Worm (Caenorhabditis elegans): ENCODE measurements around the gene T20G5.12.

Gene T20G5.12

DNA sequence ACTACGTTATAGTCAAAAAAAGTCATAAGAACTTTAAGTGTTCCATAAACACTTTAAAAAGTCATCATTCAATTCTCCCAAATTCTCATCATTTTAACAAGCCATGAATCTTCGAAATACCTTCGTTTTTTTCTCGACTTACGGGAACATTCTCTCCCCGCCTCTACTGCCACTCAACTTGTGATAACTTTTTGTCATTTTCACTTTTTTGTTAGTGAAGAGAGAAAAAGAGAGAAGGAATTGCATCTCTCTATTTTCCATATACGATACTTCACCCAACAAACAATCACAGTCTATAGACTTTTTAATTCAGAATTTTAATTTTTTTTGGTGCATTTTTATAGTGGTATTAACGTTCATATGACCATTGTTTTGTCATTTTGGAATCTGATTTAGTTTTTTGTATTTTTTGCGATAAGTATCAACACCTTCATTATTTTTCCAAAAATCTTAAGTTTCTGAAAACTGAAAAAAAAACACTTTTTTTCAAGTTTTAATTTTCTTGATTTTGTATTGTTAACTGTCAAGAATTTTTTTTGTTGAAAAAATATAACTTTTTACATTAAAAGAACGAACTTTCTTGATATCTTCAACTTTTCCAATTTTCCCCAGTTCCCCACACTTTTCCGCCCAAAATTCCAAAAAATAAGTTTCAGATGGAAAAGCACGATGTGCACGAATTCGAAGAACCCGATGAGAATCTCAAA lies 37.2 kb downstream of the T20G5.12 start, which contains the start of gene Y70G10A.3:
Gene Y70G10A.3, plus strand, starts transcription at position 657 of the 707 bp plus-strand sequence.
- TF ChIP-seq pha-2 (tag; optimal IDR thresholded peaks at IDR 0.05) (no peak), fkh-10 (GFP tag; optimal IDR thresholded peaks at IDR 0.05) (no peak), fax-1 (tag; optimal IDR thresholded peaks at IDR 0.05) (no peak), C08G9.2 (tag; optimal IDR thresholded peaks at IDR 0.05) (no peak), pros-1 (tag; optimal IDR thresholded peaks at IDR 0.05) (no peak), dmd-4 (tag; optimal IDR thresholded peaks at IDR 0.05; ENCODE audit: borderline replicate concordance) (no peak), dve-1 (tag; optimal IDR thresholded peaks at IDR 0.05) (no peak)

DNA sequence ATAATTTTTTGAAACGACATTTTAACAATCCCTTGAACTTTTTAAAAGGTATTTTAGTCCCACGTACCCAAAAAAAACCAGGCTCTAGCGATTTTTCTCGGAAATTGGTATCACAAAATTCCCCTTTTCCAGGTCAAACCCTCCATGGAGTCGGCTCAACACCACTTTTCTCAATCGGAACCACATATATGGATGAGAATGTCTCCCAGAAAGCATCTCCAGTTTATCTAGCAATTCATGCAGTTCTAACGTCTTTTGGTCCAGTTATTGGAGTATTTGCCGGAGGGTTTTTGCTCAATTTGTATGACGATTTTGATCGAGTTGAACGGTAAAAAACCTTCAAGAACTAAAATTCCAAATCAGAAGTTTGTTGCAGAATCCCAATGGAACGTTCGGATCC lies 38.7 kb downstream of the T20G5.12 start:
- TF ChIP-seq elt-4 (tag; optimal IDR thresholded peaks at IDR 0.05) (no peak), elt-2 (tag; optimal IDR thresholded peaks at IDR 0.05) (no peak), pax-1 (tag; optimal IDR thresholded peaks at IDR 0.05) (no peak), unc-3 (GFP tag; conservative IDR thresholded peaks at IDR 0.05) (no peak), unc-3 (tag; optimal IDR thresholded peaks at IDR 0.05) (no peak), tbx-2 (tag; optimal IDR thresholded peaks at IDR 0.05) (no peak), zip-5 (tag; optimal IDR thresholded peaks at IDR 0.05) (no peak), ceh-30 (tag; optimal IDR thresholded peaks at IDR 0.05) (no peak), fkh-6 (tag; optimal IDR thresholded peaks at IDR 0.05) (no peak)

DNA sequence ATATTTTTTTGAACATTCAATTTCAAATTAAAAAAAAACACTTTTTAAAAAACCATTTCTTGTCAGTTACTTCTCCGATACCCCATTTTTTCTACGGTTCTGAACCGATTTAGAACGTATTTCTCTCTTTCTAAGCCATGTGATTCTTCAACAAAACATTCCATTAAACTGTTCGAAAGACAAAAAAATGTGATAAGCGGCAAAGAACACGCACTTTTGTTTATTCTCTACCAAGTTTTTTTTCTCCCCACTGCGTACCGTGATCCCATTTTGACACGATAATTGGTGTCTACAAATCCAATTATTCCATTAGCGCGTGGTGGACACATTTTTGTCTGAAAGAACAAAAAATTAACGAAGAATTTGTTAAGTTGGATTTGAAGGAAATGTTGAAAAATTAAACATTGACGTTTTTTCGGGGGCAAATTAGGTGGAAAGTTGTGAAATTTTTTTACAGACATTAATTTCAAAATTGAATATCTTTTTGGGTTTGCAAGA lies 40.0 kb downstream of the T20G5.12 start:
- TF ChIP-seq tbx-2 (tag; optimal IDR thresholded peaks at IDR 0.05) (no peak), hlh-30 (tag; optimal IDR thresholded peaks at IDR 0.05; ENCODE audit: insufficient read depth) (no peak), K09A11.1 (tag; optimal IDR thresholded peaks at IDR 0.05; ENCODE audit: insufficient read depth) (no peak), rnt-1 (tag; optimal IDR thresholded peaks at IDR 0.05) (no peak), pax-1 (tag; optimal IDR thresholded peaks at IDR 0.05) (no peak), unc-42 (tag; optimal IDR thresholded peaks at IDR 0.05) (no peak), pat-9 (tag; optimal IDR thresholded peaks at IDR 0.05) (no peak), ttx-3 (tag; optimal IDR thresholded peaks at IDR 0.05) (no peak), zip-5 (tag; optimal IDR thresholded peaks at IDR 0.05) (no peak), ceh-24 (tag; optimal IDR thresholded peaks at IDR 0.05) (no peak)

DNA sequence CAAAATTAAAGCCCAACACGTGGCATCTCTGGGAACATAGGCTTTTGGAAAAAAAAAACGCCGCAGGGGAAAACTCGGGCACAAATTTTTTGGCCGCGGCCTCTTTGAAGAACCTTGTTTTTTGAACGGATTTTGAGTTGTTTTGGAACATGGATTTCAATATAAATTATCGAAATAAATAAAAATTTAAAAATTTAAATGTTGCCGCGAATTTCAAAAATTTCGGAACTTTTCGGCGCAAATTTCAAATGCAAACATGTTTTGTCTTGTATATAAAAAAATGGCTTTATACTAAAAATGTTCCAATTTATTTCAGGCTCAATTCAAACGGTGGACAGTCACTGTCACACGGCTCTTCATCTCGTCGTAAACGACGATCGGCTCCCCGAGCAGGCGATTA lies 42.6 kb downstream of the T20G5.12 start:
- TF ChIP-seq hlh-8 (tag; optimal IDR thresholded peaks at IDR 0.05) (no peak), C08G9.2 (tag; optimal IDR thresholded peaks at IDR 0.05) (no peak), ceh-30 (tag; optimal IDR thresholded peaks at IDR 0.05) (no peak), pros-1 (tag; optimal IDR thresholded peaks at IDR 0.05) (no peak), che-1 (tag; optimal IDR thresholded peaks at IDR 0.05) (no peak), unc-42 (tag; optimal IDR thresholded peaks at IDR 0.05) (no peak), hlh-6 (tag; optimal IDR thresholded peaks at IDR 0.05) (no peak), ahr-1 (tag; optimal IDR thresholded peaks at IDR 0.05) (no peak), sox-2 (GFP tag; IDR thresholded peaks at IDR 0.05) (no peak), madf-2 (tag; optimal IDR thresholded peaks at IDR 0.05) (no peak), ttx-3 (tag; optimal IDR thresholded peaks at IDR 0.05) (no peak), hlh-30 (tag; optimal IDR thresholded peaks at IDR 0.05; ENCODE audit: insufficient read depth) (no peak), elt-4 (tag; optimal IDR thresholded peaks at IDR 0.05) (no peak), Y22D7AL.16 (tag; optimal IDR thresholded peaks at IDR 0.05) (no peak), ceh-45 (GFP tag; IDR thresholded peaks at IDR 0.05) (no peak), pax-1 (tag; optimal IDR thresholded peaks at IDR 0.05) (no peak), sox-4 (tag; optimal IDR thresholded peaks at IDR 0.05) (no peak), ceh-18 (tag; optimal IDR thresholded peaks at IDR 0.05) (no peak)

Measured in whole organism, late embryonic.